Fruit fly (Drosophila melanogaster) whole organism, embryonic: ENCODE measurements around the gene Gem4b.

ENCODE experiments used
- CG10462 ChIP-seq: fragments of 200-800 bp; sonication (Bioruptor generic); optimal IDR thresholded peaks from 2 replicates; lab custom pipeline; 2016; ENCODE audit warnings: missing biosample characterization, missing genetic modification characterization
- CG12769 ChIP-seq: fragments of 200-800 bp; sonication (Bioruptor generic); optimal IDR thresholded peaks from 2 replicates; lab custom pipeline; 2019; ENCODE audit warnings: missing biosample characterization, mild to moderate bottlenecking, missing genetic modification characterization, moderate library complexity
- CG14050 ChIP-seq: fragments of 200-800 bp; sonication (Bioruptor generic); IDR thresholded peaks from 3 replicates; pipeline ENCODE4 v1.3.6; 2022; ENCODE audit warnings: missing biosample characterization, missing genetic modification characterization
- CG15011 ChIP-seq: fragments of 200-800 bp; sonication (Bioruptor generic); optimal IDR thresholded peaks from 3 replicates; lab custom pipeline; 2018; ENCODE audit warnings: missing biosample characterization, mild to moderate bottlenecking, missing genetic modification characterization
- CG17359 ChIP-seq: fragments of 200-800 bp; sonication (Bioruptor generic); optimal IDR thresholded peaks from 3 replicates; lab custom pipeline; 2018; ENCODE audit warnings: missing biosample characterization, mild to moderate bottlenecking, missing genetic modification characterization, moderate library complexity
- CG17568 ChIP-seq: fragments of 200-800 bp; sonication (Bioruptor generic); optimal IDR thresholded peaks from 2 replicates; lab custom pipeline; 2018; ENCODE audit warnings: missing biosample characterization, mild to moderate bottlenecking, missing genetic modification characterization, moderate library complexity
- CG17612 ChIP-seq: fragments of 200-800 bp; sonication (Bioruptor generic); IDR thresholded peaks from 2 replicates; pipeline ENCODE4 v1.3.6; 2022; ENCODE audit warnings: missing biosample characterization, missing genetic modification characterization
- CG17802 ChIP-seq: fragments of 200-800 bp; sonication (Bioruptor generic); optimal IDR thresholded peaks from 2 replicates; lab custom pipeline; 2018; ENCODE audit warnings: missing biosample characterization, mild to moderate bottlenecking, missing genetic modification characterization, moderate library complexity
- CG2202 ChIP-seq: fragments of 200-800 bp; sonication (Bioruptor generic); optimal IDR thresholded peaks from 2 replicates; lab custom pipeline; 2018; ENCODE audit warnings: missing biosample characterization, mild to moderate bottlenecking, missing genetic modification characterization
- CG30020 ChIP-seq: fragments of 200-800 bp; optimal IDR thresholded peaks from 2 replicates; lab custom pipeline; 2019; ENCODE audit warnings: missing biosample characterization, mild to moderate bottlenecking, missing genetic modification characterization, moderate library complexity
- CG3726 ChIP-seq: fragments of 200-800 bp; sonication (Bioruptor generic); IDR thresholded peaks from 3 replicates; pipeline ENCODE4, ENCODE4 v1.3.6; 2022; ENCODE audit warnings: missing biosample characterization, missing genetic modification characterization
- CG3995 ChIP-seq: fragments of 200-800 bp; sonication (Bioruptor generic); optimal IDR thresholded peaks from 3 replicates; lab custom pipeline; 2016; ENCODE audit warnings: missing biosample characterization, missing genetic modification characterization
- CG4707 ChIP-seq: fragments of 200-800 bp; sonication (Bioruptor generic); optimal IDR thresholded peaks from 2 replicates; lab custom pipeline; 2018; ENCODE audit warnings: missing biosample characterization, mild to moderate bottlenecking, missing genetic modification characterization, moderate library complexity
- CG6683 ChIP-seq: fragments of 200-800 bp; sonication (Bioruptor generic); optimal IDR thresholded peaks from 2 replicates; lab custom pipeline; 2017; ENCODE audit warnings: missing biosample characterization, mild to moderate bottlenecking, missing genetic modification characterization, missing genetic modification reagents
- CG6813 ChIP-seq: fragments of 200-800 bp; sonication (Bioruptor generic); optimal IDR thresholded peaks from 2 replicates; lab custom pipeline; 2017; ENCODE audit warnings: missing biosample characterization, missing genetic modification characterization, mild to moderate bottlenecking, moderate library complexity, missing genetic modification reagents
- CG7963 ChIP-seq: fragments of 200-800 bp; sonication (Bioruptor generic); IDR thresholded peaks from 3 replicates; pipeline ENCODE4 v1.3.6; 2022; ENCODE audit warnings: missing biosample characterization, missing genetic modification characterization; ENCODE audit not compliant: partially characterized antibody
- CTCF ChIP-seq: fragments of 200-800 bp; sonication (Bioruptor generic); optimal IDR thresholded peaks from 2 replicates; lab custom pipeline; 2017; ENCODE audit warnings: missing biosample characterization, mild to moderate bottlenecking, missing genetic modification characterization, moderate library complexity
- Camta ChIP-seq: fragments of 200-800 bp; sonication (Bioruptor generic); optimal IDR thresholded peaks from 2 replicates; lab custom pipeline; 2016; ENCODE audit warnings: missing biosample characterization, missing genetic modification characterization
- CoRest ChIP-seq: fragments of 200-800 bp; sonication (Bioruptor generic); optimal IDR thresholded peaks from 3 replicates; lab custom pipeline; 2018; ENCODE audit warnings: missing biosample characterization, mild to moderate bottlenecking, missing genetic modification characterization, moderate library complexity
- CrebB ChIP-seq: fragments of 200-800 bp; sonication (Bioruptor generic); optimal IDR thresholded peaks from 3 replicates; lab custom pipeline; 2018; ENCODE audit warnings: missing biosample characterization, mild to moderate bottlenecking, missing genetic modification characterization
- E2f2 ChIP-seq: fragments of 200-800 bp; sonication (Bioruptor generic); IDR thresholded peaks from 2 replicates; pipeline ENCODE4 v1.3.6; 2022; ENCODE audit warnings: missing biosample characterization, missing genetic modification characterization
- Gsc ChIP-seq: fragments of 200-800 bp; sonication (Bioruptor generic); IDR thresholded peaks from 2 replicates; pipeline ENCODE4 v1.3.6; 2022; ENCODE audit warnings: missing biosample characterization, missing genetic modification characterization
- Jarid2 ChIP-seq: fragments of 200-800 bp; sonication (Bioruptor generic); optimal IDR thresholded peaks from 3 replicates; lab custom pipeline; 2017; ENCODE audit warnings: mild to moderate bottlenecking, missing biosample characterization, missing genetic modification reagents, missing genetic modification characterization
- MBD-R2 ChIP-seq: fragments of 200-800 bp; sonication (Bioruptor generic); IDR thresholded peaks from 2 replicates; pipeline ENCODE4 v1.3.6; 2022; ENCODE audit warnings: missing biosample characterization, missing genetic modification characterization
- Mad ChIP-seq: fragments of 200-800 bp; sonication (Bioruptor generic); optimal IDR thresholded peaks from 2 replicates; lab custom pipeline; 2016; ENCODE audit warnings: missing biosample characterization, missing genetic modification characterization
- Nf-YB ChIP-seq: fragments of 200-800 bp; sonication (Bioruptor generic); optimal IDR thresholded peaks from 3 replicates; lab custom pipeline; 2019; ENCODE audit warnings: missing biosample characterization, mild to moderate bottlenecking, missing genetic modification characterization, moderate library complexity
- Side ChIP-seq: fragments of 200-800 bp; sonication (Bioruptor generic); optimal IDR thresholded peaks from 2 replicates; lab custom pipeline; 2016; ENCODE audit warnings: missing biosample characterization, missing genetic modification characterization
- Sox100B ChIP-seq: fragments of 200-800 bp; sonication (Bioruptor generic); optimal IDR thresholded peaks from 3 replicates; lab custom pipeline; 2018; ENCODE audit warnings: missing biosample characterization, mild to moderate bottlenecking, missing genetic modification characterization
- Trl ChIP-seq, 3 experiments: fragments of >200 bp in 2 of 3; fragments of 200-800 bp in 1 of 3; sonication (Bioruptor generic) in 1 of 3; optimal IDR thresholded peaks; 2 replicates in 1 of 3; 3 replicates in 2 of 3; lab custom pipeline; 2016 to 2017; ENCODE audit warnings: missing biosample characterization in 1 of 3, missing genetic modification characterization in 1 of 3
- Usf ChIP-seq: fragments of 200-800 bp; sonication (Bioruptor generic); optimal IDR thresholded peaks from 2 replicates; lab custom pipeline; 2017; ENCODE audit warnings: missing genotype, missing biosample characterization, missing genetic modification characterization
- bsh ChIP-seq, 2 experiments: fragments of 200-800 bp; sonication (Bioruptor generic); optimal IDR thresholded peaks; 2 replicates each; lab custom pipeline; 2017 to 2018; ENCODE audit warnings: mild to moderate bottlenecking in 2 of 2, missing biosample characterization in 2 of 2, missing genetic modification characterization in 2 of 2, moderate library complexity in 1 of 2
- cad ChIP-seq: fragments of >200 bp; optimal IDR thresholded peaks from 2 replicates; lab custom pipeline; 2017; ENCODE audit warnings: missing biosample characterization, missing genetic modification characterization
- cato ChIP-seq: fragments of 200-800 bp; sonication (Bioruptor generic); optimal IDR thresholded peaks from 2 replicates; lab custom pipeline; 2016; ENCODE audit warnings: missing biosample characterization, missing genetic modification characterization, borderline replicate concordance
- chinmo ChIP-seq: fragments of 200-800 bp; sonication (Bioruptor generic); IDR thresholded peaks from 4 replicates; pipeline ENCODE4 v1.3.6; 2022; ENCODE audit warnings: missing biosample characterization, missing genetic modification characterization; ENCODE audit not compliant: partially characterized antibody
- eyg ChIP-seq: fragments of 200-800 bp; sonication (Bioruptor generic); optimal IDR thresholded peaks from 3 replicates; lab custom pipeline; 2016; ENCODE audit warnings: missing biosample characterization, missing genetic modification characterization
- insv ChIP-seq, 2 experiments: fragments of 200-800 bp; sonication (Bioruptor generic); optimal IDR thresholded peaks; 3 replicates each; lab custom pipeline; 2016 to 2018; ENCODE audit warnings: missing biosample characterization in 2 of 2, missing genetic modification characterization in 2 of 2
- jigr1 ChIP-seq: fragments of 200-800 bp; sonication (Bioruptor generic); IDR thresholded peaks from 3 replicates; pipeline ENCODE4 v1.3.6; 2022; ENCODE audit warnings: missing biosample characterization, missing genetic modification characterization
- org-1 ChIP-seq: fragments of 200-800 bp; sonication (Bioruptor generic); optimal IDR thresholded peaks from 2 replicates; lab custom pipeline; 2017; ENCODE audit warnings: missing biosample characterization, missing genetic modification characterization
- pb ChIP-seq: fragments of 200-800 bp; sonication (Bioruptor generic); optimal IDR thresholded peaks from 3 replicates; lab custom pipeline; 2016; ENCODE audit warnings: missing biosample characterization, missing genetic modification characterization
- pho ChIP-seq: fragments of 200-800 bp; sonication (Bioruptor generic); optimal IDR thresholded peaks from 2 replicates; lab custom pipeline; 2016; ENCODE audit warnings: missing biosample characterization, missing genetic modification characterization
- sim ChIP-seq: fragments of 200-800 bp; sonication (Bioruptor generic); IDR thresholded peaks from 2 replicates; pipeline ENCODE4 v1.3.6; 2022; ENCODE audit warnings: missing biosample characterization, missing genetic modification characterization
- slbo ChIP-seq: fragments of 200-800 bp; sonication (Bioruptor generic); IDR thresholded peaks from 2 replicates; pipeline ENCODE4 v1.3.6; 2022; ENCODE audit warnings: missing biosample characterization, missing genetic modification characterization
- sug ChIP-seq: fragments of 200-800 bp; optimal IDR thresholded peaks from 2 replicates; lab custom pipeline; 2019; ENCODE audit warnings: missing biosample characterization, mild to moderate bottlenecking, missing genetic modification characterization, moderate library complexity
- trh ChIP-seq: fragments of 200-800 bp; sonication (Bioruptor generic); optimal IDR thresholded peaks from 2 replicates; lab custom pipeline; 2016; ENCODE audit warnings: missing biosample characterization, missing genetic modification characterization
- twi ChIP-seq: fragments of 200-800 bp; optimal IDR thresholded peaks from 2 replicates; lab custom pipeline; 2019; ENCODE audit warnings: missing biosample characterization, mild to moderate bottlenecking, missing genetic modification characterization, moderate library complexity
- vnd ChIP-seq: fragments of 200-800 bp; sonication (Bioruptor generic); IDR thresholded peaks from 3 replicates; pipeline ENCODE4 v1.3.6; 2022; ENCODE audit warnings: missing biosample characterization, missing genetic modification characterization; ENCODE audit not compliant: partially characterized antibody
- wek ChIP-seq: fragments of 200-800 bp; sonication (Bioruptor generic); optimal IDR thresholded peaks from 3 replicates; lab custom pipeline; 2018; ENCODE audit warnings: missing biosample characterization, mild to moderate bottlenecking, missing genetic modification characterization, moderate library complexity
- zfh1 ChIP-seq: fragments of 200-800 bp; sonication (Bioruptor generic); IDR thresholded peaks from 3 replicates; pipeline ENCODE4 v1.3.6; 2022; ENCODE audit warnings: missing biosample characterization, missing genetic modification characterization

Gem4b gene

dm6 chrX:3967613-3968012 is 27.0 kb downstream of the Gem4b start (continued):
- TF ChIP-seq bsh (GFP tag; optimal IDR thresholded peaks at IDR 0.05; lab: Kevin White, UChicago) (peak in 1 of 2 experiments; percentile 69), org-1 (peak; percentile 18), wek (GFP tag; lab: Kevin White, UChicago) (peak; percentile 23), vnd (GFP tag; lab: Robert Waterston, UW) (no peak), CoRest (tag; lab: Kevin White, UChicago) (no peak), CG17612 (GFP tag; lab: Robert Waterston, UW) (no peak), CG15011 (GFP tag; lab: Kevin White, UChicago) (no peak), CG6683 (GFP tag; lab: Kevin White, UChicago) (no peak), insv (GFP tag; optimal IDR thresholded peaks at IDR 0.05; lab: Kevin White, UChicago) (no peak), CG2202 (peak; percentile 21), slbo (GFP tag; lab: Robert Waterston, UW) (no peak), CrebB (tag; lab: Kevin White, UChicago) (peak; percentile 8), CG14050 (GFP tag; lab: Robert Waterston, UW) (no peak), jigr1 (GFP tag; lab: Robert Waterston, UW) (no peak), cad (GFP tag; lab: Kevin White, UChicago) (no peak), Nf-YB (no peak)

- no peak for TF ChIP-seq eyg (GFP tag; lab: Kevin White, UChicago)
- no peak for TF ChIP-seq pho
- no peak for TF ChIP-seq CG4707
- no peak for TF ChIP-seq CG3995 (GFP tag; lab: Kevin White, UChicago)
- TF ChIP-seq Mad (GFP tag; lab: Kevin White, UChicago): peak; percentile 8
- TF ChIP-seq E2f2 (GFP tag; lab: Robert Waterston, UW): peak; percentile 87
- no peak for TF ChIP-seq Side
- peak; percentile 49 for TF ChIP-seq CTCF (GFP tag; lab: Kevin White, UChicago)
- peak; percentile 63; the same call in 1 of the 2 replicates for TF ChIP-seq MBD-R2 (GFP tag; lab: Robert Waterston, UW)
- TF ChIP-seq cato (GFP tag; lab: Kevin White, UChicago): no peak
- peak; percentile 33; the same call in 2 of the 3 replicates for TF ChIP-seq zfh1 (GFP tag; lab: Robert Waterston, UW)
- TF ChIP-seq Camta (GFP tag; lab: Kevin White, UChicago): no peak
- TF ChIP-seq CG30020: no peak
- no peak for TF ChIP-seq CG12769
- no peak for TF ChIP-seq sim
- peak; percentile 69 for TF ChIP-seq CG10462 (GFP tag; lab: Kevin White, UChicago)
- no peak for TF ChIP-seq wek (GFP tag; lab: Kevin White, UChicago)
- TF ChIP-seq sug (tag; lab: Kevin White, UChicago): peak; percentile 99
- peak; percentile 34 for TF ChIP-seq CG17802 (tag; lab: Kevin White, UChicago)
- TF ChIP-seq Sox100B (GFP tag; lab: Kevin White, UChicago): no peak
- no peak for TF ChIP-seq Gsc (GFP tag; lab: Robert Waterston, UW)
- TF ChIP-seq CG17568: no peak
- no peak for TF ChIP-seq Jarid2 (GFP tag; lab: Kevin White, UChicago)
- no peak for TF ChIP-seq CG3726 (GFP tag; lab: Robert Waterston, UW)
- no peak for TF ChIP-seq CG7963
- no peak for TF ChIP-seq CG6813 (GFP tag; lab: Kevin White, UChicago)
- TF ChIP-seq twi (tag; lab: Kevin White, UChicago): no peak
- TF ChIP-seq jigr1 (GFP tag; lab: Robert Waterston, UW): no peak
- TF ChIP-seq Usf (GFP tag; lab: Kevin White, UChicago): peak; percentile 7
- TF ChIP-seq CG17359 (tag; lab: Kevin White, UChicago): no peak
- TF ChIP-seq chinmo: no peak
- TF ChIP-seq pb (GFP tag; lab: Kevin White, UChicago): no peak
- no peak for TF ChIP-seq Trl (optimal IDR thresholded peaks at IDR 0.05; lab: Kevin White, UChicago)
- TF ChIP-seq Trl (GFP tag; optimal IDR thresholded peaks at IDR 0.05; lab: Kevin White, UChicago): peak; percentile 33
- TF ChIP-seq trh (GFP tag; lab: Kevin White, UChicago): no peak
Observed at dm6 chrX:3968346-3969044, 27.8 kb downstream of the Gem4b start, which contains the start of gene CG6428. CG6428 (minus strand) TSS chrX:3968655.
